Fruit fly (Drosophila melanogaster) whole organism, embryonic: ENCODE measurements around the gene CG9961.

Experiments used
- Bteb2 ChIP-seq: fragments of 200-800 bp; sonication (Bioruptor generic); optimal IDR thresholded peaks from 2 replicates; lab custom pipeline; 2016; ENCODE audit warnings: missing biosample characterization, missing genetic modification characterization
- CG10565 ChIP-seq: fragments of 200-800 bp; sonication (Bioruptor generic); optimal IDR thresholded peaks from 3 replicates; lab custom pipeline; 2016; ENCODE audit warnings: missing biosample characterization, mild to moderate bottlenecking, missing genetic modification characterization
- CG10979 ChIP-seq: fragments of 200-800 bp; sonication (Bioruptor generic); optimal IDR thresholded peaks from 2 replicates; lab custom pipeline; 2018; ENCODE audit warnings: missing biosample characterization, mild to moderate bottlenecking, missing genetic modification characterization, moderate library complexity
- CG12236 ChIP-seq: fragments of 200-800 bp; sonication (Bioruptor generic); optimal IDR thresholded peaks from 2 replicates; lab custom pipeline; 2016; ENCODE audit warnings: missing biosample characterization, missing genetic modification characterization
- CG12391 ChIP-seq: fragments of 200-800 bp; sonication (Bioruptor generic); optimal IDR thresholded peaks from 3 replicates; lab custom pipeline; 2018; ENCODE audit warnings: missing biosample characterization, mild to moderate bottlenecking, missing genetic modification characterization, moderate library complexity
- CG15269 ChIP-seq: fragments of 200-800 bp; sonication (Bioruptor generic); optimal IDR thresholded peaks from 2 replicates; lab custom pipeline; 2018; ENCODE audit warnings: missing biosample characterization, mild to moderate bottlenecking, missing genetic modification characterization, moderate library complexity
- CG15514 ChIP-seq: fragments of 200-800 bp; sonication (Bioruptor generic); optimal IDR thresholded peaks from 3 replicates; lab custom pipeline; 2017; ENCODE audit warnings: missing biosample characterization, missing genetic modification characterization, mild to moderate bottlenecking, moderate library complexity, missing genetic modification reagents
- CG15696 ChIP-seq: fragments of 200-800 bp; sonication (Bioruptor generic); optimal IDR thresholded peaks from 2 replicates; lab custom pipeline; 2019; ENCODE audit warnings: missing biosample characterization, mild to moderate bottlenecking, missing genetic modification characterization, moderate library complexity
- CG17829 ChIP-seq: fragments of 200-800 bp; optimal IDR thresholded peaks from 2 replicates; lab custom pipeline; 2019; ENCODE audit warnings: missing biosample characterization, mild to moderate bottlenecking, missing genetic modification characterization, moderate library complexity
- CG18599 ChIP-seq: fragments of 200-800 bp; sonication (Bioruptor generic); optimal IDR thresholded peaks from 3 replicates; lab custom pipeline; 2017; ENCODE audit warnings: missing biosample characterization, missing genetic modification characterization, mild to moderate bottlenecking, moderate library complexity, missing genetic modification reagents
- CG2129 ChIP-seq: fragments of 200-800 bp; sonication (Bioruptor generic); IDR thresholded peaks from 2 replicates; pipeline ENCODE4 v1.3.6; 2022; ENCODE audit warnings: missing biosample characterization, missing genetic modification characterization; ENCODE audit not compliant: partially characterized antibody
- CG2889 ChIP-seq: fragments of 200-800 bp; sonication (Bioruptor generic); IDR thresholded peaks from 3 replicates; pipeline ENCODE4 v1.3.6; 2022; ENCODE audit warnings: missing biosample characterization, missing genetic modification characterization
- CG30403 ChIP-seq: fragments of 200-800 bp; sonication (Bioruptor generic); optimal IDR thresholded peaks from 3 replicates; lab custom pipeline; 2016; ENCODE audit warnings: missing biosample characterization, missing genetic modification characterization
- CG4404 ChIP-seq: fragments of 200-800 bp; sonication (Bioruptor generic); IDR thresholded peaks from 2 replicates; pipeline ENCODE4 v1.3.6; 2022; ENCODE audit warnings: missing biosample characterization, missing genetic modification characterization
- CG4707 ChIP-seq: fragments of 200-800 bp; sonication (Bioruptor generic); optimal IDR thresholded peaks from 2 replicates; lab custom pipeline; 2018; ENCODE audit warnings: missing biosample characterization, mild to moderate bottlenecking, missing genetic modification characterization, moderate library complexity
- CG6254 ChIP-seq: fragments of 200-800 bp; sonication (Bioruptor generic); optimal IDR thresholded peaks from 3 replicates; lab custom pipeline; 2017; ENCODE audit warnings: mild to moderate bottlenecking, missing biosample characterization, missing genetic modification reagents, missing genetic modification characterization
- CG6654 ChIP-seq: fragments of 200-800 bp; sonication (Bioruptor generic); optimal IDR thresholded peaks from 2 replicates; lab custom pipeline; 2017; ENCODE audit warnings: missing biosample characterization, mild to moderate bottlenecking, missing genetic modification characterization
- CG6854 ChIP-seq: fragments of 200-800 bp; sonication (Bioruptor generic); optimal IDR thresholded peaks from 3 replicates; lab custom pipeline; 2017; ENCODE audit warnings: missing biosample characterization, mild to moderate bottlenecking, missing genetic modification characterization
- CG9932 ChIP-seq: fragments of 200-800 bp; sonication (Bioruptor generic); IDR thresholded peaks from 2 replicates; pipeline ENCODE4 v1.3.6; 2022; ENCODE audit warnings: missing biosample characterization, missing genetic modification characterization
- Camta ChIP-seq: fragments of 200-800 bp; sonication (Bioruptor generic); optimal IDR thresholded peaks from 2 replicates; lab custom pipeline; 2016; ENCODE audit warnings: missing biosample characterization, missing genetic modification characterization
- CoRest ChIP-seq: fragments of 200-800 bp; sonication (Bioruptor generic); optimal IDR thresholded peaks from 3 replicates; lab custom pipeline; 2018; ENCODE audit warnings: missing biosample characterization, mild to moderate bottlenecking, missing genetic modification characterization, moderate library complexity
- D19A ChIP-seq: fragments of 200-800 bp; optimal IDR thresholded peaks from 3 replicates; lab custom pipeline; 2019; ENCODE audit warnings: missing biosample characterization, mild to moderate bottlenecking, missing genetic modification characterization, moderate library complexity
- Dip3 ChIP-seq: fragments of 200-800 bp; sonication (Bioruptor generic); optimal IDR thresholded peaks from 3 replicates; lab custom pipeline; 2016; ENCODE audit warnings: missing biosample characterization, missing genetic modification characterization
- Doc3 ChIP-seq: fragments of 200-800 bp; sonication (Bioruptor generic); IDR thresholded peaks from 3 replicates; pipeline ENCODE4 v1.3.6; 2022; ENCODE audit warnings: missing biosample characterization, missing genetic modification characterization; ENCODE audit not compliant: partially characterized antibody
- ERR ChIP-seq: fragments of 200-800 bp; sonication (Bioruptor generic); optimal IDR thresholded peaks from 2 replicates; lab custom pipeline; 2016; ENCODE audit warnings: missing biosample characterization, missing genetic modification characterization
- Fer2 ChIP-seq: fragments of 200-800 bp; sonication (Bioruptor generic); optimal IDR thresholded peaks from 2 replicates; lab custom pipeline; 2018; ENCODE audit warnings: missing biosample characterization, mild to moderate bottlenecking, missing genetic modification characterization, moderate library complexity
- Hand ChIP-seq: fragments of 200-800 bp; sonication (Bioruptor generic); optimal IDR thresholded peaks from 2 replicates; lab custom pipeline; 2017; ENCODE audit warnings: mild to moderate bottlenecking, missing biosample characterization, missing genetic modification reagents, missing genetic modification characterization
- Hsf ChIP-seq: fragments of 200-800 bp; sonication (Bioruptor generic); optimal IDR thresholded peaks from 3 replicates; lab custom pipeline; 2016; ENCODE audit warnings: missing biosample characterization, missing genetic modification characterization
- Lhr ChIP-seq: fragments of 200-800 bp; sonication (Bioruptor generic); optimal IDR thresholded peaks from 3 replicates; lab custom pipeline; 2017; ENCODE audit warnings: mild to moderate bottlenecking, missing biosample characterization, missing genetic modification reagents, missing genetic modification characterization
- MBD-R2 ChIP-seq: fragments of 200-800 bp; sonication (Bioruptor generic); IDR thresholded peaks from 2 replicates; pipeline ENCODE4 v1.3.6; 2022; ENCODE audit warnings: missing biosample characterization, missing genetic modification characterization
- MTF-1 ChIP-seq: fragments of 200-800 bp; sonication (Bioruptor generic); optimal IDR thresholded peaks from 2 replicates; lab custom pipeline; 2018; ENCODE audit warnings: missing biosample characterization, mild to moderate bottlenecking, missing genetic modification characterization, borderline replicate concordance
- Med ChIP-seq: fragments of 200-800 bp; sonication (Bioruptor generic); peaks from one replicate; lab custom pipeline; 2016; ENCODE audit warnings: missing biosample characterization, missing genetic modification characterization, mild to moderate bottlenecking, inconsistent platforms, moderate library complexity
- NC2α ChIP-seq: fragments of 200-800 bp; sonication (Bioruptor generic); optimal IDR thresholded peaks from 2 replicates; lab custom pipeline; 2016; ENCODE audit warnings: missing biosample characterization, missing genetic modification characterization
- bbx ChIP-seq: fragments of 200-800 bp; sonication (Bioruptor generic); IDR thresholded peaks from 2 replicates; pipeline ENCODE4 v1.3.6; 2022; ENCODE audit warnings: missing biosample characterization, missing genetic modification characterization; ENCODE audit not compliant: partially characterized antibody
- dimm ChIP-seq: fragments of 200-800 bp; sonication (Bioruptor generic); IDR thresholded peaks from 2 replicates; pipeline ENCODE4 v1.3.6; 2022; ENCODE audit warnings: missing biosample characterization, missing genetic modification characterization
- dpn ChIP-seq, 2 experiments: fragments of 200-800 bp; sonication (Bioruptor generic); optimal IDR thresholded peaks; 3 replicates each; lab custom pipeline; 2016; ENCODE audit warnings: missing biosample characterization in 2 of 2, missing genetic modification characterization in 2 of 2
- ftz-f1 ChIP-seq: fragments of 200-800 bp; sonication (Bioruptor generic); optimal IDR thresholded peaks from 2 replicates; lab custom pipeline; 2016; ENCODE audit warnings: missing biosample characterization, missing genetic modification characterization
- gfzf ChIP-seq: fragments of 200-800 bp; sonication (Bioruptor generic); optimal IDR thresholded peaks from 2 replicates; lab custom pipeline; 2016; ENCODE audit warnings: missing biosample characterization, mild to moderate bottlenecking, missing genetic modification characterization, moderate library complexity
- ham ChIP-seq: fragments of 200-800 bp; sonication (Bioruptor generic); IDR thresholded peaks from 2 replicates; pipeline ENCODE4 v1.3.6; 2022; ENCODE audit warnings: missing biosample characterization, missing genetic modification characterization
- klu ChIP-seq: fragments of 200-800 bp; sonication (Bioruptor generic); IDR thresholded peaks from 2 replicates; pipeline ENCODE4 v1.3.6; 2022; ENCODE audit warnings: missing biosample characterization, missing genetic modification characterization
- pan ChIP-seq, 4 experiments: fragments of >200 bp in 3 of 4; fragments of 200-800 bp in 1 of 4; sonication (Bioruptor generic) in 1 of 4; optimal IDR thresholded peaks in 3 of 4; IDR thresholded peaks in 1 of 4; 2 replicates each; pipeline versions ENCODE4 v1.3.6 to Lab custom; 2017 to 2022; ENCODE audit warnings: missing biosample characterization in 2 of 4, missing genetic modification characterization in 2 of 4, mixed read lengths in 1 of 4
- ranshi ChIP-seq: fragments of 200-800 bp; sonication (Bioruptor generic); IDR thresholded peaks from 2 replicates; pipeline ENCODE4 v1.3.6; 2022; ENCODE audit warnings: missing biosample characterization, missing genetic modification characterization
- repo ChIP-seq: fragments of 200-800 bp; sonication (Bioruptor generic); optimal IDR thresholded peaks from 2 replicates; lab custom pipeline; 2016; ENCODE audit warnings: missing biosample characterization, missing genetic modification characterization
- slbo ChIP-seq: fragments of 200-800 bp; sonication (Bioruptor generic); IDR thresholded peaks from 2 replicates; pipeline ENCODE4 v1.3.6; 2022; ENCODE audit warnings: missing biosample characterization, missing genetic modification characterization
- sob ChIP-seq: fragments of 200-800 bp; sonication (Bioruptor generic); IDR thresholded peaks from 2 replicates; pipeline ENCODE4 v1.3.6; 2022; ENCODE audit warnings: missing biosample characterization, missing genetic modification characterization
- sqz ChIP-seq: fragments of 200-800 bp; sonication (Bioruptor generic); optimal IDR thresholded peaks from 3 replicates; lab custom pipeline; 2018; ENCODE audit warnings: missing biosample characterization, mild to moderate bottlenecking, missing genetic modification characterization
- stwl ChIP-seq: fragments of 200-800 bp; sonication (Bioruptor generic); optimal IDR thresholded peaks from 3 replicates; lab custom pipeline; 2018; ENCODE audit warnings: missing biosample characterization, mild to moderate bottlenecking, missing genetic modification characterization, moderate library complexity
- tio ChIP-seq: fragments of 200-800 bp; sonication (Bioruptor generic); optimal IDR thresholded peaks from 2 replicates; lab custom pipeline; 2017; ENCODE audit warnings: missing biosample characterization, missing genetic modification characterization, inconsistent platforms
- tna ChIP-seq: fragments of 200-800 bp; sonication (Bioruptor generic); IDR thresholded peaks from 2 replicates; pipeline ENCODE4 v1.3.6; 2022; ENCODE audit warnings: missing biosample characterization, missing genetic modification characterization; ENCODE audit not compliant: partially characterized antibody
- wek ChIP-seq: fragments of 200-800 bp; sonication (Bioruptor generic); optimal IDR thresholded peaks from 3 replicates; lab custom pipeline; 2018; ENCODE audit warnings: missing biosample characterization, mild to moderate bottlenecking, missing genetic modification characterization, moderate library complexity

CG9961 gene

dm6 chr2L:2723100-2723499 is 21.6 kb downstream of the CG9961 start (continued):
- no peak for TF ChIP-seq CG12236 (GFP tag; lab: Kevin White, UChicago)
- TF ChIP-seq CG6854 (GFP tag; lab: Kevin White, UChicago), result no peak
- no peak for TF ChIP-seq tna (GFP tag; lab: Robert Waterston, UW)
- peak; percentile 68; the same call in 1 of the 2 replicates for TF ChIP-seq slbo (GFP tag; lab: Robert Waterston, UW)
- no peak for TF ChIP-seq NC2α (GFP tag; lab: Kevin White, UChicago)
- TF ChIP-seq gfzf (GFP tag; lab: Kevin White, UChicago), result no peak
- TF ChIP-seq wek, result no peak
- no peak for TF ChIP-seq bbx (GFP tag; lab: Robert Waterston, UW)
- no peak for TF ChIP-seq pan (optimal IDR thresholded peaks at IDR 0.05; lab: Kevin White, UChicago)
- no peak for TF ChIP-seq pan (GFP tag; optimal IDR thresholded peaks at IDR 0.05 in 1 of 2, IDR thresholded peaks at IDR 0.05 in 1 of 2)
- TF ChIP-seq CG17829 (tag; lab: Kevin White, UChicago), result no peak
- no peak for TF ChIP-seq repo (GFP tag; lab: Kevin White, UChicago)
- TF ChIP-seq CG4404 (GFP tag; lab: Robert Waterston, UW), result peak; percentile 22; the same call in 1 of the 2 replicates
- TF ChIP-seq Lhr (GFP tag; lab: Kevin White, UChicago), result no peak
- TF ChIP-seq CG10979, result no peak
- no peak for TF ChIP-seq Camta (GFP tag; lab: Kevin White, UChicago)
- no peak for TF ChIP-seq ham
- TF ChIP-seq Bteb2 (GFP tag; lab: Kevin White, UChicago), result no peak
- peak; percentile 1 for TF ChIP-seq Dip3 (GFP tag; lab: Kevin White, UChicago)
- TF ChIP-seq CG30403 (GFP tag; lab: Kevin White, UChicago), result peak; percentile 17
- no peak for TF ChIP-seq CoRest (tag; lab: Kevin White, UChicago)
- TF ChIP-seq CG15514, result peak; percentile 15
- TF ChIP-seq Fer2, result no peak
- TF ChIP-seq ERR (GFP tag; lab: Kevin White, UChicago), result no peak
- no peak for TF ChIP-seq stwl (tag; lab: Kevin White, UChicago)
- TF ChIP-seq Med (GFP tag; lab: Kevin White, UChicago), result peak; percentile 83
- no peak for TF ChIP-seq CG6254 (GFP tag; lab: Kevin White, UChicago)
- TF ChIP-seq CG18599 (GFP tag; lab: Kevin White, UChicago), result peak; percentile 64
- no peak for TF ChIP-seq klu (GFP tag; lab: Robert Waterston, UW)
- no peak for TF ChIP-seq CG4707 (GFP tag; lab: Kevin White, UChicago)
- TF ChIP-seq D19A (tag; lab: Kevin White, UChicago), result no peak
- TF ChIP-seq CG6654, result no peak
- TF ChIP-seq MBD-R2 (GFP tag; lab: Robert Waterston, UW), result peak; percentile 24; the same call in 1 of the 2 replicates
- TF ChIP-seq CG2129 (GFP tag; lab: Robert Waterston, UW), result no peak
- TF ChIP-seq Doc3 (GFP tag; lab: Robert Waterston, UW), result no peak
- no peak for TF ChIP-seq CG2889 (GFP tag; lab: Robert Waterston, UW)
- TF ChIP-seq sob (GFP tag; lab: Robert Waterston, UW), result peak; percentile 52; the same call in 1 of the 2 replicates
- TF ChIP-seq Hsf (GFP tag; lab: Kevin White, UChicago), result no peak
- TF ChIP-seq dpn (GFP tag; optimal IDR thresholded peaks at IDR 0.05; lab: Kevin White, UChicago), result no peak
- no peak for TF ChIP-seq dimm (GFP tag; lab: Robert Waterston, UW)
- no peak for TF ChIP-seq CG10565
- no peak for TF ChIP-seq tio (GFP tag; lab: Kevin White, UChicago)
- TF ChIP-seq Hand (GFP tag; lab: Kevin White, UChicago), result peak; percentile 4
- TF ChIP-seq CG12391 (tag; lab: Kevin White, UChicago), result no peak
- no peak for TF ChIP-seq ftz-f1 (GFP tag; lab: Kevin White, UChicago)
- TF ChIP-seq CG15696, result no peak
- peak; percentile 26 for TF ChIP-seq CG15269 (tag; lab: Kevin White, UChicago)
- no peak for TF ChIP-seq MTF-1 (GFP tag; lab: Kevin White, UChicago)
- peak; percentile 24; the same call in 1 of the 2 replicates for TF ChIP-seq CG9932 (GFP tag; lab: Robert Waterston, UW)
- no peak for TF ChIP-seq sqz (GFP tag; lab: Kevin White, UChicago)
- no peak for TF ChIP-seq ranshi
